Fruit fly (Drosophila melanogaster) whole organism, larva: ENCODE data around the gene CG4073.

Source experiments
- noc ChIP-seq: fragments of 200-800 bp; sonication (Bioruptor generic); optimal IDR thresholded peaks from 3 replicates; lab custom pipeline; 2019; ENCODE audit warnings: missing biosample characterization, mild to moderate bottlenecking, missing genetic modification characterization, moderate library complexity

Gene CG4073

dm6 chr3R:10714498-10714897 is at the start of gene CG4073:
Gene CG4073, plus strand, starts transcription at chr3R:10714798.
- no peak for TF ChIP-seq noc (tag; lab: Kevin White, UChicago)

DNA sequence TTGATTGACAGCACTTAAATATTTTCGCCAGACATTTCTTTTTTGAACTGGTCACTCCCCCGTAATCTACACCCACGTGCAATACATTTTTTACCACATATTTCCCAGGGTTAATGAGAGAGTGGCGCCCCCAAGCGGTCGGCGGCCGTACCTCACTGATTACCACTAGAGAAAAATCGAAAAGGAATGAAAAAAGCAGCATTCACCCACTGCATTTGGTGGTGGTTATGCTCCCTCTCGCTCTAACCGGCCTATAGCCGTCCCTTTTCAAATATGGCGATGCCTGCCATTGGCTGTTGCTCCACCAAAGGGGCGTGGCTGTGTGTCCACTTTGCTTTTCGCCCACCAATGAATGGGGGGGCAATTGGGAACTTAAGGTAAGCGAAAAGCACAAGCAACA is 49.7 kb upstream of the CG4073 start:
- no peak for TF ChIP-seq noc (tag; lab: Kevin White, UChicago)

DNA sequence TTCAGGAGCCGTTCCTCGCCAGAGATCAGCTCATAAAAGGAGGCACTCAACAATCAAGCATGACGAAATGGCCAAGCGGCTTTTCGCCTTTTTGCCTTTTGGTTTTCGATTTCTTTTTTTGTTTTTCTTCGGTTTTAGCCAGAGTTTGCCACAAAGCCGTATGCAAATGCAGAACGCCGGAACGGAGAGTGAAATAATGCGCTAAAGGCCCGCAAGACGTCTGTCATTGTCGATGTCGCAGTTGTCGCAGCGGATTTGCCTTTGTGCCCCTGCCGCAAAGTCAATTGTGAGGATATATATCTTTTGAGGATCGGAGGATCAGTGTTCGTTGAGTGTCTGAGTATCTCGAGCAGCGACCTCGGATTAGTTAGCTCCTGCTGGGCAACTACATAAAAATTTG is 46.6 kb upstream of the CG4073 start:
- no peak for TF ChIP-seq noc (tag; lab: Kevin White, UChicago)

dm6 chr3R:10669950-10670349 is 44.6 kb upstream of the CG4073 start:
- TF ChIP-seq noc (tag; lab: Kevin White, UChicago): no peak

- TF ChIP-seq noc (tag; lab: Kevin White, UChicago): no peak
Observed at dm6 chr3R:10672680-10673079, 41.9 kb upstream of the CG4073 start.

DNA sequence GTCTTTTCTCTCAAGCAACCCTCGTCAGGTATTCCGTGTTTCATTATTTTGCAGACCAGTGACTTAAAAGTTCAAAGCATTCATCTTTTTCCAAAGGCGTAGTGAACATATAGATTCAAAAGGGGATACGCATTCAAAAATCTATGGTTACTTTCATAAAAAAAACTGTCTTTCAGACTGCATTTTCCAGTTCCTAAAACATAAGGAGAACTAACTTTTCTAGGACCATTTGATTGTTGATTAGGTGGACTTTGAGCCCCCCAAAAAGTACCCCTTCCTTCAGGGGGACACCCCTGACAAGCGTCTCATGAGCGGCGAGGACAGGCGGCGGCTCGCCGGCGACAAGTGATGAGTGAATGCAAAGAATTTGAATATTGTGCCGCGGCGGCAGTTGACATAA is 41.0 kb upstream of the CG4073 start:
- TF ChIP-seq noc (tag; lab: Kevin White, UChicago): no peak

dm6 chr3R:10675101-10675500 is 39.5 kb upstream of the CG4073 start:
- no peak for TF ChIP-seq noc (tag; lab: Kevin White, UChicago)

- TF ChIP-seq noc (tag; lab: Kevin White, UChicago): no peak
Observed at dm6 chr3R:10677245-10677902, 37.2 kb upstream of the CG4073 start, which contains the start of gene CG6465. Gene CG6465, minus strand, starts transcription at chr3R:10677251.

DNA sequence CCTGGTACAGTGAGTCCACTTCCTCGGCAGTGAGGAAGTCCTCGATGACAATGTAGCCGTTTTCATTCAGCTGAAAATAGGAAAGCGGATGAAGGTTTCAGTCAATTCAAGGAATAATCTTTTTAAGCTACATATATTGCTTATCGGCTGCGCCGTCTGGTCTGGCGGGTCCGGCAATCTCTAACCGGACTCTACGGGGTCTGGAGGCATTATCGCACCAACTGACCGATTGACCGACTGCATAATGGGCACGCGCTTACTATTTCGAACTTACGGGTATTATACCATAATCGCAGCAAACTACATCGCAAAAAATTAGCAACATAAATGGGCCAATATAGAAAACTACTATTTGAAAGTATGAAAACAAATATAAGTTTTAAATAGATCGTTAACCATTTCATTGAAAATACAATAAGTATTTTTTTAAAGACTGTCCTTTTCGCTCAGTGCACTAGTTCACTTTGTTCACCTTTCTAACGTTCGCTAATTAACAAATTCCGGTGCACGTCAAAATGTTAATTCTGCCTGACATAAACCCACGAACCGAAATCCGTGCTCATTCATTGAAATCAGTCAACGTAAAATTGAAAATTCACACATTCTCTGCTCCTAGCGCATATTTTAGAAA is 35.5 kb upstream of the CG4073 start:
- TF ChIP-seq noc (tag; lab: Kevin White, UChicago): no peak

DNA sequence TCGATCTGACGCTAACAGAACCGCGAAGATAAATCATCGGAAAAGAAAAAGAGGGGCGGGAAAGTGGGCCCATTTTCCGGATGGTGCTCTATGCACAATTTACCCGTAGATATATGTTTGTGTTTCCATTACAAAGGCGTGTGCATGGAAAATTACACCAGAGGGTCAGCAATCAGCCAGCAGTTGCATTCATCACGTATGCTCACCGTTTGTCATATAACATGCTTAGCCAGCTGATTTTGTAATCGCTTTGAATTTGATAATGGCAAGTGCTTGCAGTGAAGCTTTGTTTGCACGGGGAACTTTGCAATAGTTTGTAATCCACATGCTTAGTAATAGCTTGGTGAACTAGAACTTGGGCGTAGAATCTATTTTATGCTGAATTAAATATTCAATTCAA is 34.7 kb upstream of the CG4073 start:
- no peak for TF ChIP-seq noc (tag; lab: Kevin White, UChicago)

- peak; percentile 96 for TF ChIP-seq noc (tag; lab: Kevin White, UChicago)
Observed at dm6 chr3R:10680825-10681681, 33.5 kb upstream of the CG4073 start, which contains the start of gene Phyhd1. Gene Phyhd1, minus strand, starts transcription at chr3R:10680925.

DNA sequence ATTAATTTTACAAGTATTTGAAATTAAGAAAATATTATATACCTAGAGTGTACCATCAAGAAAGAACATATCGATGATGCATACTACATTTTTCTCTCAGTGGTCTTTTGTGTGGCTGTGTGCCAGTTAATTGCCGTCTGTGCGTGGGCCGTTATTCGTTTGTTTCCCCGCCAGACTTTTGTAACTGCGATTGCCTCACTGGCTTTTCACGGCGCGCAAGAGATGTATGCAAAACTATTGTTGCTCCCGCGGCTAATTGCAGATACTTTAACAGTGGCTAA is 33.0 kb upstream of the CG4073 start:
- no peak for TF ChIP-seq noc (tag; lab: Kevin White, UChicago)

DNA sequence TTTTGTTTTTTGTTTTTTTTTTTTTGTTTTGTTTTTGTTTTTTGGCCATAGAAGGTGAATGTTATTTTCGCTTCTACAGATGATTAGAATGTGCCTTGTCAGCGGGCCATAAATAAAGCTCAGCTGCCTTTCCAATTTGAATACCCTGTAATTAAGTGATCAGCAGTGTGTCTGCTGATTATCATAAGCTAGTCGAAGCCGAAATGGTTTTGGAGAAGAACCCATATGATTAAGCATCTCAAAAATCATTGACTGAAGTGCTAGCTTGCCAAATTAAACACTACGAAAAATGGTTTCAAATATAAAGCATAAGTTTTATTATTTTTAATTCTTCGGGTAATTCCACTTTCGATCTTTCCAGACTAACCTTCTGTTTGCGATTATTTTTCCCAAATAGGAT is 31.4 kb upstream of the CG4073 start:
- peak; percentile 52 for TF ChIP-seq noc (tag; lab: Kevin White, UChicago)

dm6 chr3R:10684284-10684683 is 30.3 kb upstream of the CG4073 start:
- TF ChIP-seq noc (tag; lab: Kevin White, UChicago): peak; percentile 41

DNA sequence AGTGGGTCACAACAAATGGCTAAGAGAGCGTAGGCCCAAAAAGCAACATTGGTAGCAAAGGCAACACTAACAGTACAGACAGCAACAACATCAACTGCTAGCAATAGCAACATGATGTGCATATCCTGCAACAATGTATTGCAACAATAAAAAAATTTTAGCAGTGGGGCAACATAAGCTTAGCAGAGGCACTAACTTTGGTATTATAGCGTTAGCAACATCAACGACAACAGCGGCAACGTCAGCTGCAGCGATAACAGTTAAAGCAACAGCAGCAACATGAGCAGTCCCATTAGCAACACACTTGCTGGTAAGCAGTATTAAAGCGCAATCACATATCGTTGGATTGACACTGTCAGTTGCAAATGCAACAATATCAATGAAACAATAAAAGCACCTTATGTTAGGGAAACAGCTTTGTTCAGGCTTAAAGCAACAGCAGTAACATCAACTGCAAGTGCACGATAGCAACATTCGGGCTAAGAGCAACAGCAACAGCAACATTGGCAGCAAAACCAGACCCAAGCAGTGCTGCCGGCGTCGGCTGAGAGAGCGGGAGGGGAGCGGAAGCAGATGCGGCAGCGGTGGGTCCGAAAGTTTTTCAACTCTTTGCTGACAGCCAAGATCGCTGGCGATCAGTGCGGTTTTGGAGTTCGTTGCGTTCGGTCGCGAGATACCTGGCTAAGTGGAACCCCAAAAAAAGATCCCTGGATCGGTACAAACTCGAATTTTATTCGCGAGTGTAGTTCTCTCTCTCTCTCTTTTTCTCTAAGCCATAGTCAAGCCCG is 28.1 kb upstream of the CG4073 start, which contains the start of gene Skel:
Gene Skel, plus strand, starts transcription at position 637 of the 788 bp plus-strand sequence.
- no peak for TF ChIP-seq noc (tag; lab: Kevin White, UChicago)

DNA sequence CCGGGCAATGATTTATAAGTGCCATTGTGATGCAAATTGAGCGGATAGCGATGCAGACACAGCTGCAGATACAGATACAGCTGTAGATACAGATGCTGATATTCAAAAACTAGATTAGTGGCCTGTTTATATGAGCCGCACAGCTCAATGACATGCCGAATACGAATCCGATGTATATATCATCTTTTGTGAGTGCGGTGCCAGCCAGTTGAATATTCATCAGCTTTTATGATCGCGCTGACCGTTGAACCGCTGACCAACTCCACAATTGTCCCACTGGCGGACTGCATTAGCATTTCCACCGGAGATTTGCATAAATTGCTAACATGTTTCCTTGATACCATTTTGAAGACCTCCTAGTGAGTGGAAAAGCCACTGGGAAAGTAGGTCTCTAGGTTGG is 27.3 kb upstream of the CG4073 start:
- TF ChIP-seq noc (tag; lab: Kevin White, UChicago): no peak
